Worm (Caenorhabditis elegans) whole organism, L3 larva: ENCODE data around the gene nspc-16.

ENCODE experiments used
- R02D3.7 ChIP-seq: fragments of 150-350 bp; optimal IDR thresholded peaks from 2 replicates; lab custom pipeline; 2014; ENCODE audit warnings: missing biosample characterization, missing genetic modification characterization
- ZK546.5 ChIP-seq: sonication (generic microtip); optimal IDR thresholded peaks from 2 replicates; lab custom pipeline; 2017; ENCODE audit warnings: missing biosample characterization, missing genetic modification characterization
- ama-1 ChIP-seq: fragments of 150-350 bp; optimal IDR thresholded peaks from 2 replicates; lab custom pipeline; 2018
- ceh-28 ChIP-seq: fragments of 150-350 bp; optimal IDR thresholded peaks from 2 replicates; lab custom pipeline; 2014; ENCODE audit warnings: missing biosample characterization, missing genetic modification reagents, missing genetic modification characterization
- ceh-82 ChIP-seq: fragments of 150-350 bp; optimal IDR thresholded peaks from 2 replicates; lab custom pipeline; 2014; ENCODE audit warnings: missing biosample characterization, missing genetic modification characterization
- ceh-9 ChIP-seq: sonication (generic microtip); optimal IDR thresholded peaks from 2 replicates; lab custom pipeline; 2018; ENCODE audit warnings: missing biosample characterization, missing genetic modification characterization
- daf-12 ChIP-seq: fragments of 150-350 bp; optimal IDR thresholded peaks from 2 replicates; lab custom pipeline; 2014; ENCODE audit warnings: missing biosample characterization, missing genetic modification reagents, missing genetic modification characterization
- elt-1 ChIP-seq: fragments of 150-350 bp; optimal IDR thresholded peaks from 2 replicates; lab custom pipeline; 2014; ENCODE audit warnings: missing biosample characterization, missing genetic modification characterization
- elt-2 ChIP-seq: sonication (generic microtip); optimal IDR thresholded peaks from 2 replicates; lab custom pipeline; 2016; ENCODE audit warnings: missing genetic modification reagents, mild to moderate bottlenecking, missing genetic modification characterization, missing compliant biosample characterization
- elt-3 ChIP-seq, 3 experiments: fragments of 150-350 bp in 1 of 3; sonication (generic microtip) in 2 of 3; optimal IDR thresholded peaks; 2 replicates in 2 of 3; 4 replicates in 1 of 3; lab custom pipeline; 2014 to 2017; ENCODE audit warnings: missing biosample characterization in 3 of 3, missing genetic modification characterization in 3 of 3
- eor-1 ChIP-seq, 2 experiments: fragments of 150-350 bp; optimal IDR thresholded peaks; 2 replicates each; lab custom pipeline; 2014 to 2018; ENCODE audit warnings: missing biosample characterization in 2 of 2, missing genetic modification characterization in 2 of 2
- fkh-10 ChIP-seq: sonication (generic microtip); optimal IDR thresholded peaks from 2 replicates; lab custom pipeline; 2017; ENCODE audit warnings: missing biosample characterization, missing genetic modification reagents, missing genetic modification characterization
- lin-39 ChIP-seq: fragments of 150-350 bp; optimal IDR thresholded peaks from 2 replicates; lab custom pipeline; 2018; ENCODE audit warnings: missing biosample characterization, missing genetic modification reagents, missing genetic modification characterization
- mdl-1 ChIP-seq: fragments of 150-350 bp; optimal IDR thresholded peaks from 2 replicates; lab custom pipeline; 2014; ENCODE audit warnings: missing biosample characterization, missing genetic modification characterization
- mml-1 ChIP-seq: fragments of 150-350 bp; sonication (generic microtip); optimal IDR thresholded peaks from 3 replicates; lab custom pipeline; 2014; ENCODE audit warnings: missing biosample characterization, missing genetic modification characterization
- nhr-11 ChIP-seq: fragments of 150-350 bp; optimal IDR thresholded peaks from 2 replicates; lab custom pipeline; 2014; ENCODE audit warnings: missing biosample characterization, missing genetic modification characterization
- nhr-12 ChIP-seq: fragments of 150-350 bp; optimal IDR thresholded peaks from 2 replicates; lab custom pipeline; 2014; ENCODE audit warnings: missing biosample characterization, missing genetic modification characterization
- nhr-237 ChIP-seq: fragments of 150-350 bp; optimal IDR thresholded peaks from 2 replicates; lab custom pipeline; 2014; ENCODE audit warnings: missing biosample characterization, missing genetic modification characterization
- nhr-25 ChIP-seq: sonication (generic microtip); optimal IDR thresholded peaks from 2 replicates; lab custom pipeline; 2017; ENCODE audit warnings: missing biosample characterization, missing genetic modification characterization
- nhr-28 ChIP-seq: fragments of 150-350 bp; optimal IDR thresholded peaks from 2 replicates; lab custom pipeline; 2014; ENCODE audit warnings: missing biosample characterization, missing genetic modification characterization
- nhr-76 ChIP-seq: fragments of 150-350 bp; sonication (generic microtip); optimal IDR thresholded peaks from 5 replicates; lab custom pipeline; 2014; ENCODE audit warnings: missing biosample characterization, missing genetic modification characterization
- pha-4 ChIP-seq: fragments of 150-350 bp; optimal IDR thresholded peaks from 2 replicates; lab custom pipeline; 2014; ENCODE audit warnings: missing biosample characterization, missing genetic modification reagents, missing genetic modification characterization
- pqm-1 ChIP-seq: fragments of 150-350 bp; optimal IDR thresholded peaks from 2 replicates; lab custom pipeline; 2017; ENCODE audit warnings: missing biosample characterization, missing genetic modification characterization, inconsistent platforms
- skn-1 ChIP-seq: fragments of 150-350 bp; optimal IDR thresholded peaks from 2 replicates; lab custom pipeline; 2014; ENCODE audit warnings: missing biosample characterization, missing genetic modification characterization
- snpc-4 ChIP-seq: fragments of 150-350 bp; optimal IDR thresholded peaks from 2 replicates; lab custom pipeline; 2014; ENCODE audit warnings: missing biosample characterization, missing genetic modification characterization
- tbx-2 ChIP-seq: sonication (generic microtip); optimal IDR thresholded peaks from 2 replicates; lab custom pipeline; 2016; ENCODE audit warnings: mild to moderate bottlenecking, missing genetic modification characterization, missing compliant biosample characterization
- unc-39 ChIP-seq: sonication (generic microtip); optimal IDR thresholded peaks from 4 replicates; lab custom pipeline; 2017; ENCODE audit warnings: missing biosample characterization, missing genetic modification characterization
- ztf-11 ChIP-seq: fragments of 150-350 bp; optimal IDR thresholded peaks from 2 replicates; lab custom pipeline; 2014; ENCODE audit warnings: missing biosample characterization, missing genetic modification characterization
- ztf-4 ChIP-seq: fragments of 150-350 bp; optimal IDR thresholded peaks from 2 replicates; lab custom pipeline; 2014; ENCODE audit warnings: missing biosample characterization, missing genetic modification characterization

nspc-16 gene

DNA sequence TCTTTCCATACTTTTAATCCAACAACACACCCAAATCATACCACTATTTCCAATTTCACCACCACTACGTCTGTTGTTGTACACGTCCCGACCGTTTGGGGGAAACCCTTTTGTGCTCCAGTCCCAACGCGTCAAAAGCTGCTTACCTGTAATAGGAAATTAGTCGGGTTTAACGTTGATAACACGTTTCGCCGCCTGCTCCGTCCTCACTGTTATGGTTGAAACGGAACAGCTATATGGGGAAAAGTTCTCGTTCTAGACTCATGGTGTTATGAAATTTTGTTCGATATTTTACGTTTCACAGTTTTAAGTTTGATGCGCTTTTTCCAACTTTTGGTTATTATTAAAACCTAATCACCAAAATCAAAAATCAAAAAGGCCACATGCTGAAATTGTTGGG, 12.5 kb downstream of the nspc-16 start:
- TF ChIP-seq pqm-1 (tag; lab: Kevin White, UChicago): peak; percentile 57
- TF ChIP-seq elt-2 (tag; lab: Kevin White, UChicago): peak; percentile 50
- TF ChIP-seq elt-3 (tag; optimal IDR thresholded peaks at IDR 0.05; lab: Kevin White, UChicago): no peak

DNA sequence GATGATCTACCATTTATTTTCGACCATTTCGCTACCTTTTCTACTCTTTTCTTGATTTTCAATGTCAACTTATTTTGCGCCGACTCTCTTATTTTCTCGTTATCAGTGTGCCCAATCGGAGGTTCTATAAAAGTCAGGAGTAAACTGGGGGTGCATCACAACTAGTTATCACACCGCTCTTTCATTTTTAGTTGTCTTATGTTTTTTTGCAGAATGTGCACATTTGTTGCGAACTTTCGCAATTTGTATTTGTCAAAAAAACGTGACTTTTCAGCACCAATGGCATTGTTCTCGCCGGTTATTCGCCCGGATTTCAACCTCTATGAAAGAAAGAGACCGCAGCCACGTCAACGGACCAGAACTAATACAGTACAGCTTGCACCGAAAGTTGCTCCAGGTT, 14.2 kb downstream of the nspc-16 start:
- TF ChIP-seq elt-2 (tag; lab: Kevin White, UChicago) (peak; percentile 66), pha-4 (tag; lab: Kevin White, UChicago) (peak; percentile 41), nhr-12 (tag; lab: Kevin White, UChicago) (no peak), pqm-1 (tag; lab: Kevin White, UChicago) (peak; percentile 67)

DNA sequence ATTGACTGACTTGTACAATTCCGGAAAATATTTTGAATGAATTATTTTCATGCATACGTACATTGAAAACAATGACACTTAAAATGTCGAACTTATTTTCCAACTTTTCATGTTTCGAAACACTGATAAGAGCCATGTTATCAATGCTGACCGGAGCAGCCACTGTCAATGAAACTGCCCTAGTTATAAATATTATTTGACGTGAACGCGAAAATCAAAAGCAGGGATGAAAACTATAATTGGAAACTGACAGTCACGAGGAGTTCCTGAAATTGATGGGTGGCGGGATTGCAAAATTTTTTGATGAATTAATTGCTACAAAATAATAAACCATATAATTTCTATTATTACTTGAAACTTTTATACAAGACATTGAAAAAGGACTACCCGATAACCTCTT, 16.1 kb downstream of the nspc-16 start:
- TF ChIP-seq elt-2 (tag; lab: Kevin White, UChicago): peak; percentile 80
- TF ChIP-seq pqm-1 (tag; lab: Kevin White, UChicago): peak; percentile 75
- no peak for TF ChIP-seq nhr-237 (tag; lab: Kevin White, UChicago)

DNA sequence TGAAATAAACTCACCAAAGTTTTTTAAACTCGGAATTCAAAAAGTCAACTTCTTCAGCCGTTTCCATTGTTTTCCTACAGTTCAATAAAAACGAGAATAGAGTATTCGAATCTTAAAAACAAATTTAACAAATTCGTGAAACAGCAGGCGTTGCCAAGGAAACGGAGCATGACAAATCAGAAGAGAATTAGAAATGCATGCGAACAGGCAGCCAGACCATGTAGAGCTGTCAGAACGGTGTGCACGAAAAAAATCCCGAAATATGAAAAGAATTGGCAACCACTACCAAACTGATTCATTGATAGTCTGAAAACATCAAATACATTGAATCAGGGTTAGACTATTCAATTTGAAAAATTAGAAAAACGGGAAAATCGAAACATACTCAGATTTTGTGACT, 18.6 kb downstream of the nspc-16 start, which contains the start of gene fbxa-81:
Gene fbxa-81, minus strand, starts transcription at position 101 of the 400 bp plus-strand sequence.
- TF ChIP-seq R02D3.7 (tag; lab: Kevin White, UChicago) (no peak), eor-1 (tag; optimal IDR thresholded peaks at IDR 0.05; lab: Kevin White, UChicago) (no peak)

DNA sequence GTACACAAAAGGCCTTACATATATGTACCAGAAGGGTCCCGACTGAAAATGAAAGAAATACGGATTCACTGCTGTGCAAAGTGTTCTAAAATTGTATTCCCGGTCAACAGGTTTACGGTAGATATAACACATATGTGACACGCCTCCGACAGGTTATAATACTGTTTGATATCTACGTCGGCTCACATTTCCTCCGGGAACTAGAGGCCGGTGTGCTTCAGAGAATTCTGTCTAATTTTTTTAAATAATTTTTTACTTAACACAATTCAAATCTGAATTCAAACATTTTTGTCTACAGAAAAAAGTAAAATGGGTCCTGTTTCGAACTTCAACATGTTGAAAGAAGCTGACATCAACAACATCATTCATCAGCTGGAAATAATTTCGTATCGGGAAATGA, 19.8 kb downstream of the nspc-16 start, which contains the start of gene T24C2.3:
Gene T24C2.3, plus strand, starts transcription at position 301 of the 400 bp plus-strand sequence.
- TF ChIP-seq unc-39 (no peak), eor-1 (tag; optimal IDR thresholded peaks at IDR 0.05; lab: Kevin White, UChicago) (no peak), ceh-9 (no peak), lin-39 (no peak), elt-1 (tag; lab: Kevin White, UChicago) (no peak), ceh-82 (tag; lab: Kevin White, UChicago) (no peak), nhr-11 (no peak), skn-1 (tag; lab: Kevin White, UChicago) (no peak), pha-4 (tag; lab: Kevin White, UChicago) (no peak), fkh-10 (GFP tag; lab: Kevin White, UChicago) (no peak), daf-12 (tag; lab: Kevin White, UChicago) (no peak), nhr-237 (tag; lab: Kevin White, UChicago) (no peak), ztf-11 (tag; lab: Kevin White, UChicago) (no peak), nhr-25 (tag; lab: Kevin White, UChicago) (no peak), snpc-4 (tag; lab: Kevin White, UChicago) (no peak), R02D3.7 (tag; lab: Kevin White, UChicago) (no peak), ceh-28 (no peak)
- TF ChIP-seq, all 47 proteins: peak for 0

DNA sequence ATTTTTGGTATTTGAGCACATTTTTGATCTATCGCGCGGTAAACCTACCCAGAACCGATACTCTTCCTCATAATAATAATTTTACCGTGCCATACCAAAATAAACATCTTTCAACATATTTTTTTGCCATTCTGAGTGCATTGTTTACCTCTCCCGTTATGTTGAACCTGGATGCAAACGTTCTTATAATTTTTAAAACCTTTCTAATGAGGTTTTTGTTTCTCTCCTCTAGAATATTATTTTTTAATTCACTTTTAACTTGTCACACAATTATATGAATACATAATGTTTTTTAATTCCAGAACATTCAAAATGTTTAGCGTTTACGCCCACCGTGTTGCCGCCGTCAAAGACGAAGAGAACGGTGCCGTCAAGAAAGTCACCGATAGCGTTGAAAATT, 22.2 kb downstream of the nspc-16 start, which contains the start of gene enri-2:
Gene enri-2, plus strand, starts transcription at position 301 of the 400 bp plus-strand sequence.
- no peak for TF ChIP-seq snpc-4 (tag; lab: Kevin White, UChicago)
- no peak for TF ChIP-seq nhr-25 (tag; lab: Kevin White, UChicago)
- no peak for TF ChIP-seq nhr-11
- no peak for TF ChIP-seq nhr-28 (tag; lab: Kevin White, UChicago)

DNA sequence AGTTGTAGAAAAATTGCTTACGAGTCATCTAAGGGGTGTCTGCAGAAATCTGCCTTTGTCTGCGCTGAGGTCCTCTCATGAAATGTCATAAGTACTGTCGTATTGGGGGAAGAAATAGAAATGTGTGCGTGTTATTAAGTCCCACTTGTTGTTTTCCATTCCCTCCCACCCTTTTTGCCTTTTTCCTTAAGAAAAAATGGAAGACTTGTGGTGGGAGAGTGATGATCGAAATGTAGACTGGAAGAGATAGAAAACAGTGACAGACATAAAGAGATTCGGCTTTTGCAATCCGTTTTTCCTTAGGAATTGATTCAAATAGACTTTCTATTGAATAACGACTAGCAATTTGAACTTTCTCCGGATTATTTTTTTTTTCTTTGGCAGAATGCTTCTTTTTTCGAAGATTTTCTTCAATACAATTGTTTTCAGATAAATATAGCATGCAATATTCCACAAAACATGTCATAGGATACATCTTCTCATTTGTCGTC, 26.4 kb downstream of the nspc-16 start, which contains the start of gene ram-5:
Gene ram-5, plus strand, starts transcription at position 441 of the 491 bp plus-strand sequence.
- no peak for TF ChIP-seq ceh-28
- no peak for TF ChIP-seq nhr-76 (tag; lab: Kevin White, UChicago)
- no peak for TF ChIP-seq mml-1 (tag; lab: Kevin White, UChicago)
- no peak for TF ChIP-seq elt-1 (tag; lab: Kevin White, UChicago)
- TF ChIP-seq mdl-1: no peak
- TF ChIP-seq pha-4 (tag; lab: Kevin White, UChicago): no peak
- TF ChIP-seq ama-1 (lab: Kevin White, UChicago): no peak
- TF ChIP-seq ZK546.5: no peak
- no peak for TF ChIP-seq ztf-11 (tag; lab: Kevin White, UChicago)
- TF ChIP-seq tbx-2 (tag; lab: Kevin White, UChicago): no peak
- TF ChIP-seq pqm-1 (tag; lab: Kevin White, UChicago): no peak
- TF ChIP-seq elt-2 (tag; lab: Kevin White, UChicago): no peak
- no peak for TF ChIP-seq ztf-4
